Fruit fly (Drosophila melanogaster) Kc167 (cell line): ENCODE measurements around the gene CG42553.

Source experiments
- Myc ChIP-seq: fragments of >200 bp; optimal IDR thresholded peaks from 2 replicates; lab custom pipeline; 2017; ENCODE audit warnings: missing external identifiers
- Sin3A ChIP-seq: fragments of >200 bp; optimal IDR thresholded peaks from 2 replicates; lab custom pipeline; 2018; ENCODE audit warnings: missing external identifiers
- h ChIP-seq: fragments of >200 bp; optimal IDR thresholded peaks from 3 replicates; lab custom pipeline; 2018; ENCODE audit warnings: missing external identifiers
- insv ChIP-seq: fragments of >200 bp; optimal IDR thresholded peaks from 3 replicates; lab custom pipeline; 2018; ENCODE audit warnings: missing external identifiers
- psq ChIP-seq: fragments of >200 bp; optimal IDR thresholded peaks from 2 replicates; lab custom pipeline; 2017; ENCODE audit warnings: missing external identifiers
- ttk ChIP-seq: sonication (Bioruptor generic); optimal IDR thresholded peaks from 2 replicates; lab custom pipeline; 2017; ENCODE audit warnings: missing external identifiers

The CG42553 gene

dm6 chr3L:813229-813837 is 20.6 kb upstream of the CG42553 start:
- TF ChIP-seq psq (lab: Kevin White, UChicago): no peak
- no peak for TF ChIP-seq Sin3A
- TF ChIP-seq Myc (lab: Kevin White, UChicago): no peak
- no peak for TF ChIP-seq ttk (lab: Kevin White, UChicago)
- no peak for TF ChIP-seq insv (lab: Kevin White, UChicago)
- TF ChIP-seq h (lab: Kevin White, UChicago): no peak

- TF ChIP-seq Sin3A: no peak
- TF ChIP-seq insv (lab: Kevin White, UChicago): no peak
- no peak for TF ChIP-seq Myc (lab: Kevin White, UChicago)
- no peak for TF ChIP-seq h (lab: Kevin White, UChicago)
Measured at dm6 chr3L:813911-814310, 20.0 kb upstream of the CG42553 start.

- TF ChIP-seq ttk (lab: Kevin White, UChicago) (no peak), insv (lab: Kevin White, UChicago) (no peak), psq (lab: Kevin White, UChicago) (no peak), Sin3A (no peak), Myc (lab: Kevin White, UChicago) (no peak), h (lab: Kevin White, UChicago) (no peak)
Measured at dm6 chr3L:815234-816200, 18.4 kb upstream of the CG42553 start.

dm6 chr3L:817708-818107 is 16.2 kb upstream of the CG42553 start:
- TF ChIP-seq insv (lab: Kevin White, UChicago) (no peak), ttk (lab: Kevin White, UChicago) (no peak), psq (lab: Kevin White, UChicago) (no peak), Sin3A (no peak), h (lab: Kevin White, UChicago) (no peak), Myc (lab: Kevin White, UChicago) (no peak)

- TF ChIP-seq Myc (lab: Kevin White, UChicago) (no peak), insv (lab: Kevin White, UChicago) (no peak), h (lab: Kevin White, UChicago) (no peak), Sin3A (no peak), psq (lab: Kevin White, UChicago) (no peak), ttk (lab: Kevin White, UChicago) (no peak)
Measured at dm6 chr3L:818438-819138, 15.3 kb upstream of the CG42553 start.

dm6 chr3L:819297-819886 is 14.5 kb upstream of the CG42553 start:
- no peak for TF ChIP-seq insv (lab: Kevin White, UChicago)
- TF ChIP-seq ttk (lab: Kevin White, UChicago): no peak
- TF ChIP-seq Sin3A: no peak
- no peak for TF ChIP-seq psq (lab: Kevin White, UChicago)
- no peak for TF ChIP-seq Myc (lab: Kevin White, UChicago)
- no peak for TF ChIP-seq h (lab: Kevin White, UChicago)

- TF ChIP-seq psq (lab: Kevin White, UChicago) (no peak), Myc (lab: Kevin White, UChicago) (no peak)
Measured at dm6 chr3L:820332-820731, 13.6 kb upstream of the CG42553 start.

dm6 chr3L:820975-821598 is 12.8 kb upstream of the CG42553 start:
- TF ChIP-seq Sin3A: no peak
- no peak for TF ChIP-seq insv (lab: Kevin White, UChicago)
- no peak for TF ChIP-seq psq (lab: Kevin White, UChicago)
- no peak for TF ChIP-seq Myc (lab: Kevin White, UChicago)
- TF ChIP-seq ttk (lab: Kevin White, UChicago): no peak
- no peak for TF ChIP-seq h (lab: Kevin White, UChicago)

dm6 chr3L:821951-822350 is 11.9 kb upstream of the CG42553 start:
- TF ChIP-seq Sin3A: no peak
- TF ChIP-seq psq (lab: Kevin White, UChicago): no peak
- no peak for TF ChIP-seq ttk (lab: Kevin White, UChicago)
- TF ChIP-seq insv (lab: Kevin White, UChicago): no peak
- no peak for TF ChIP-seq h (lab: Kevin White, UChicago)
- no peak for TF ChIP-seq Myc (lab: Kevin White, UChicago)

dm6 chr3L:822619-823018 is 11.3 kb upstream of the CG42553 start:
- TF ChIP-seq h (lab: Kevin White, UChicago): no peak
- no peak for TF ChIP-seq Sin3A
- TF ChIP-seq ttk (lab: Kevin White, UChicago): no peak
- TF ChIP-seq psq (lab: Kevin White, UChicago): no peak
- no peak for TF ChIP-seq insv (lab: Kevin White, UChicago)
- TF ChIP-seq Myc (lab: Kevin White, UChicago): no peak

- TF ChIP-seq h (lab: Kevin White, UChicago): no peak
Measured at dm6 chr3L:823597-823996, 10.3 kb upstream of the CG42553 start.
